Worm (Caenorhabditis elegans) whole organism, L4/young adult: ENCODE data around the gene T25B9.3.

ENCODE experiments used
- W03F9.2 ChIP-seq: fragments of 150-350 bp; optimal IDR thresholded peaks from 2 replicates; lab custom pipeline; 2014; ENCODE audit warnings: missing biosample characterization, missing genetic modification characterization
- dao-5 ChIP-seq: sonication (generic microtip); optimal IDR thresholded peaks from 2 replicates; lab custom pipeline; 2016; ENCODE audit warnings: missing genotype, missing genetic modification characterization, moderate library complexity, missing compliant biosample characterization
- him-1 ChIP-seq: sonication (generic microtip); optimal IDR thresholded peaks from 2 replicates; lab custom pipeline; 2016; ENCODE audit warnings: missing genotype, missing genetic modification reagents, missing genetic modification characterization, missing compliant biosample characterization

DNA sequence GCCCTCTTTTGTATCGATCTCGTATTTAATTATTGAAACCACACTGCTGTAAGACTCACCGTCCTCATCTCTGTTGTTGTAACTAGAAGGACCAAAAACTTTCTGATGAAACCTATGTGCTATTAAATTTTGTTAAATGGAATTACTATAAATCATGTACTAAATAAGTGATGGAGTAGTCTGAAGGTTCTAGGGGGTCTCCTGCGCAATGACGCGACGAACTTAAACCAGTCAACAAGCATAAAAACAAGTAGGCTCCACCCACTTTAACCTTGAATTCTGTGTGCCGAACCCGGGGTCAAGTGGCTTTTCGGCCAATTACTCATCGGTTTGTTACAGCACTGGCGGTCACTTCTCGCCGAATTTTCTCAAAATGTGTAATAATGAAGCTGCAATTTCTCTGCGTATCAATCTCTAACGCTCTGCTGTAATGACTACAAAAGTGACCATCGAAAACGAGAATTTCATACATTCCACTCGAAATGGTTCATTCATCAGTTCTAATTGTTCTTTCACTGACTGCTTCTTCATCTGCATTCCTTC is 7.5 kb upstream of the T25B9.3 start, which contains the start of gene grl-21:
- TF ChIP-seq him-1 (tag; lab: Kevin White, UChicago) = no peak
- TF ChIP-seq dao-5 = no peak
- TF ChIP-seq W03F9.2 (tag; lab: Kevin White, UChicago) = no peak
